Fruit fly (Drosophila melanogaster): ENCODE results near the gene Alp9.

Gene Alp9

dm6 chr3L:5641120-5641519, 45.8 kb downstream of the Alp9 start:
- peak; percentile 79 for TF ChIP-seq svp (GFP tag)
- TF ChIP-seq CG11762 (GFP tag; optimal IDR thresholded peaks at IDR 0.05; ENCODE audit: insufficient read depth), result no peak
- TF ChIP-seq CG6163 (GFP tag; IDR thresholded peaks at IDR 0.05), result 0 out of 3 replicates have a peak, but pooled peaks have one; percentile 13

dm6 chr3L:5641547-5641946, 46.2 kb downstream of the Alp9 start:
- TF ChIP-seq eg (GFP tag; IDR thresholded peaks at IDR 0.05), result 0 out of 3 replicates have a peak, but pooled peaks have one; percentile 22
- TF ChIP-seq Ets21C (GFP tag; optimal IDR thresholded peaks at IDR 0.05), result no peak

- TF ChIP-seq net (GFP tag; optimal IDR thresholded peaks at IDR 0.05) (no peak), Smox (GFP tag; optimal IDR thresholded peaks at IDR 0.05) (no peak)
Measured at dm6 chr3L:5642837-5643236, 47.5 kb downstream of the Alp9 start.

- TF ChIP-seq CG7368 (GFP tag; optimal IDR thresholded peaks at IDR 0.05) (no peak), cyc (GFP tag; optimal IDR thresholded peaks at IDR 0.05) (no peak), CG11294 (GFP tag; IDR thresholded peaks at IDR 0.05) (no peak), CG34406 (GFP tag; optimal IDR thresholded peaks at IDR 0.05) (no peak), salr (GFP tag; optimal IDR thresholded peaks at IDR 0.05) (no peak), CG6792 (GFP tag; optimal IDR thresholded peaks at IDR 0.05) (no peak), CG4318 (GFP tag; optimal IDR thresholded peaks at IDR 0.05) (no peak), vri (GFP tag; optimal IDR thresholded peaks at IDR 0.05) (no peak), CG6276 (GFP tag; optimal IDR thresholded peaks at IDR 0.05) (no peak), CG1621 (tag; optimal IDR thresholded peaks at IDR 0.05) (no peak)
Measured at dm6 chr3L:5643733-5644132, 48.4 kb downstream of the Alp9 start.
